Worm (Caenorhabditis elegans) whole organism, young adult: Measurements from ENCODE around the gene tyr-6.

Source experiments
- B0336.3 ChIP-seq: fragments of 200-800 bp; sonication (Bioruptor generic); IDR thresholded peaks from 2 replicates; pipeline ENCODE4 v1.3.6; 2022; ENCODE audit warnings: missing genetic modification characterization, missing compliant biosample characterization
- ama-1 ChIP-seq, 3 experiments: fragments of 150-350 bp in 1 of 3; sonication (generic microtip) in 2 of 3; optimal IDR thresholded peaks; 2 replicates each; lab custom pipeline; 2014 to 2018; ENCODE audit warnings: missing biosample characterization in 2 of 3, missing genetic modification characterization in 2 of 3, missing genetic modification reagents in 2 of 3
- athp-1 ChIP-seq: sonication (generic microtip); optimal IDR thresholded peaks from 2 replicates; lab custom pipeline; 2017; ENCODE audit warnings: mild to moderate bottlenecking, missing genetic modification characterization, missing compliant biosample characterization
- ceh-79 ChIP-seq: sonication (generic microtip); optimal IDR thresholded peaks from 2 replicates; lab custom pipeline; 2017; ENCODE audit warnings: mild to moderate bottlenecking, missing genetic modification characterization, missing compliant biosample characterization
- dpl-1 ChIP-seq: fragments of 150-350 bp; optimal IDR thresholded peaks from 2 replicates; lab custom pipeline; 2014; ENCODE audit warnings: missing biosample characterization, missing genetic modification reagents, missing genetic modification characterization
- nfya-1 ChIP-seq: sonication (generic microtip); optimal IDR thresholded peaks from 2 replicates; lab custom pipeline; 2017; ENCODE audit warnings: antibody characterized with exemption, missing compliant biosample characterization, missing genetic modification characterization, borderline replicate concordance; ENCODE audit not compliant: insufficient read depth

ce11 chrIV:6480221-6480620, at the start of gene tyr-6:
- TF ChIP-seq nfya-1 (tag; lab: Kevin White, UChicago) (no peak), B0336.3 (GFP tag; lab: Robert Waterston, UW) (no peak), ceh-79 (tag; lab: Kevin White, UChicago) (no peak), dpl-1 (GFP tag; lab: Kevin White, UChicago) (no peak), athp-1 (tag; lab: Kevin White, UChicago) (no peak), ama-1 (optimal IDR thresholded peaks at IDR 0.05; lab: Kevin White, UChicago) (no peak), ama-1 (GFP tag; optimal IDR thresholded peaks at IDR 0.05; lab: Kevin White, UChicago) (no peak)
